Fruit fly (Drosophila melanogaster) whole organism, wandering third instar larva: ENCODE data around the gene CG7878.

Source experiments
- CrebA ChIP-seq: fragments of 200-800 bp; sonication (Bioruptor generic); optimal IDR thresholded peaks from 2 replicates; lab custom pipeline; 2016; ENCODE audit warnings: missing biosample characterization, mild to moderate bottlenecking, missing genetic modification characterization, borderline replicate concordance
- HLH106 ChIP-seq: fragments of 200-800 bp; optimal IDR thresholded peaks from 3 replicates; lab custom pipeline; 2019; ENCODE audit warnings: missing biosample characterization, mild to moderate bottlenecking, missing genetic modification characterization, moderate library complexity
- Hr78 ChIP-seq: fragments of >200 bp; optimal IDR thresholded peaks from 2 replicates; lab custom pipeline; 2017; ENCODE audit warnings: missing biosample characterization, missing genetic modification characterization
- Hr83 ChIP-seq: fragments of 200-300 bp; sonication (Bioruptor generic); optimal IDR thresholded peaks from 2 replicates; lab custom pipeline; 2016; ENCODE audit warnings: missing biosample characterization, mild to moderate bottlenecking, missing genetic modification characterization, moderate library complexity; ENCODE audit not compliant: poor library complexity, severe bottlenecking
- N ChIP-seq: fragments of >200 bp; optimal IDR thresholded peaks from 2 replicates; lab custom pipeline; 2018; ENCODE audit warnings: missing biosample characterization, missing external identifiers, missing genetic modification characterization
- dmrt93B ChIP-seq: fragments of 200-800 bp; sonication (Bioruptor generic); optimal IDR thresholded peaks from 2 replicates; lab custom pipeline; 2018; ENCODE audit warnings: missing biosample characterization, mild to moderate bottlenecking, missing genetic modification characterization
- usp ChIP-seq: fragments of >200 bp; optimal IDR thresholded peaks from 2 replicates; lab custom pipeline; 2017; ENCODE audit warnings: missing biosample characterization, missing genetic modification characterization

dm6 chr3R:8134544-8134943, 12.0 kb downstream of the CG7878 start:
- no peak for TF ChIP-seq N (GFP tag; lab: Kevin White, UChicago)
- TF ChIP-seq CrebA: no peak
- TF ChIP-seq HLH106: no peak
- no peak for TF ChIP-seq Hr78 (GFP tag; lab: Kevin White, UChicago)
- no peak for TF ChIP-seq usp (GFP tag; lab: Kevin White, UChicago)
- TF ChIP-seq Hr83 (GFP tag; lab: Kevin White, UChicago): no peak
- TF ChIP-seq dmrt93B: no peak
